Fruit fly (Drosophila melanogaster) whole organism, prepupa: Measurements from ENCODE around the gene flfl.

Experiments
- Blimp-1 ChIP-seq: fragments of 200-800 bp; sonication (Bioruptor generic); optimal IDR thresholded peaks from 3 replicates; lab custom pipeline; 2017; ENCODE audit warnings: missing biosample characterization, missing genetic modification characterization, mild to moderate bottlenecking, moderate library complexity, missing genetic modification reagents
- CG10631 ChIP-seq: fragments of 200-800 bp; sonication (Bioruptor generic); optimal IDR thresholded peaks from 2 replicates; lab custom pipeline; 2016; ENCODE audit warnings: missing biosample characterization, missing genetic modification characterization
- CG11294 ChIP-seq: fragments of 200-800 bp; sonication (Bioruptor generic); IDR thresholded peaks from 2 replicates; pipeline ENCODE4 v1.3.6; 2022; ENCODE audit warnings: missing biosample characterization, missing genetic modification characterization
- CG11762 ChIP-seq: fragments of 200-800 bp; sonication (Bioruptor generic); optimal IDR thresholded peaks from 3 replicates; lab custom pipeline; 2016; ENCODE audit warnings: missing biosample characterization, missing genetic modification characterization; ENCODE audit not compliant: insufficient read depth
- CG15336 ChIP-seq: fragments of 200-800 bp; sonication (Bioruptor generic); IDR thresholded peaks from 2 replicates; pipeline ENCODE4 v1.3.6; 2022; ENCODE audit warnings: missing biosample characterization, missing genetic modification characterization
- CG16779 ChIP-seq: fragments of 200-800 bp; sonication (Bioruptor generic); optimal IDR thresholded peaks from 3 replicates; lab custom pipeline; 2017; ENCODE audit warnings: missing biosample characterization, mild to moderate bottlenecking, missing genetic modification characterization
- CG3032 ChIP-seq: fragments of 200-800 bp; optimal IDR thresholded peaks from 2 replicates; lab custom pipeline; 2019; ENCODE audit warnings: missing biosample characterization, mild to moderate bottlenecking, missing genetic modification characterization, moderate library complexity
- CG32006 ChIP-seq: fragments of 200-800 bp; sonication (Bioruptor generic); optimal IDR thresholded peaks from 3 replicates; lab custom pipeline; 2017; ENCODE audit warnings: missing biosample characterization, mild to moderate bottlenecking, missing genetic modification characterization
- CG34406 ChIP-seq: fragments of 200-800 bp; sonication (Bioruptor generic); optimal IDR thresholded peaks from 3 replicates; lab custom pipeline; 2016; ENCODE audit warnings: missing biosample characterization, missing genetic modification characterization
- CG4318 ChIP-seq: fragments of 200-800 bp; sonication (Bioruptor generic); optimal IDR thresholded peaks from 3 replicates; lab custom pipeline; 2017; ENCODE audit warnings: missing biosample characterization, mild to moderate bottlenecking, missing genetic modification characterization
- CG6276 ChIP-seq: fragments of 200-800 bp; sonication (Bioruptor generic); optimal IDR thresholded peaks from 2 replicates; lab custom pipeline; 2017; ENCODE audit warnings: missing biosample characterization, mild to moderate bottlenecking, missing genetic modification characterization
- CG6808 ChIP-seq: fragments of 200-800 bp; sonication (Bioruptor generic); optimal IDR thresholded peaks from 3 replicates; lab custom pipeline; 2017; ENCODE audit warnings: missing biosample characterization, missing genetic modification characterization, mild to moderate bottlenecking, moderate library complexity, missing genetic modification reagents
- CG6854 ChIP-seq: fragments of 200-800 bp; sonication (Bioruptor generic); optimal IDR thresholded peaks from 2 replicates; lab custom pipeline; 2017; ENCODE audit warnings: missing biosample characterization, mild to moderate bottlenecking, missing genetic modification characterization
- CG7368 ChIP-seq: fragments of 200-800 bp; sonication (Bioruptor generic); optimal IDR thresholded peaks from 3 replicates; lab custom pipeline; 2016; ENCODE audit warnings: missing biosample characterization, missing genetic modification characterization
- CG8319 ChIP-seq: fragments of 200-800 bp; sonication (Bioruptor generic); optimal IDR thresholded peaks from 3 replicates; lab custom pipeline; 2016; ENCODE audit warnings: missing biosample characterization, missing genetic modification characterization
- CG8632 ChIP-seq: fragments of 200-800 bp; sonication (Bioruptor generic); optimal IDR thresholded peaks from 3 replicates; lab custom pipeline; 2016; ENCODE audit warnings: missing biosample characterization, missing genetic modification characterization
- Eip75B ChIP-seq: fragments of 200-800 bp; sonication (Bioruptor generic); optimal IDR thresholded peaks from 3 replicates; lab custom pipeline; 2016; ENCODE audit warnings: missing biosample characterization, missing genetic modification characterization
- Eip78C ChIP-seq: fragments of 200-800 bp; sonication (Bioruptor generic); peaks from one replicate; lab custom pipeline; 2016; ENCODE audit warnings: missing biosample characterization, missing genetic modification characterization
- Eip93F ChIP-seq: fragments of 200-800 bp; sonication (Bioruptor generic); optimal IDR thresholded peaks from 2 replicates; lab custom pipeline; 2016; ENCODE audit warnings: missing biosample characterization, mild to moderate bottlenecking, missing genetic modification characterization
- Ets21C ChIP-seq: fragments of 200-800 bp; sonication (Bioruptor generic); optimal IDR thresholded peaks from 3 replicates; lab custom pipeline; 2016; ENCODE audit warnings: missing biosample characterization, missing genetic modification characterization
- Gug ChIP-seq: fragments of 200-800 bp; sonication (Bioruptor generic); IDR thresholded peaks from 2 replicates; pipeline ENCODE4 v1.3.6; 2022; ENCODE audit warnings: missing biosample characterization, missing genetic modification characterization
- Hr38 ChIP-seq: sonication (Bioruptor generic); optimal IDR thresholded peaks from 2 replicates; lab custom pipeline; 2016; ENCODE audit warnings: missing biosample characterization, missing genetic modification characterization
- Hr4 ChIP-seq: fragments of 200-800 bp; sonication (Bioruptor generic); optimal IDR thresholded peaks from 3 replicates; lab custom pipeline; 2016; ENCODE audit warnings: missing biosample characterization, missing genetic modification characterization
- Lpt ChIP-seq: fragments of 200-800 bp; sonication (Bioruptor generic); optimal IDR thresholded peaks from 3 replicates; lab custom pipeline; 2016; ENCODE audit warnings: missing biosample characterization, missing genetic modification characterization
- Met ChIP-seq: fragments of 200-800 bp; sonication (Bioruptor generic); optimal IDR thresholded peaks from 3 replicates; lab custom pipeline; 2016; ENCODE audit warnings: missing biosample characterization, missing genetic modification characterization
- OdsH ChIP-seq: fragments of 200-800 bp; sonication (Bioruptor generic); optimal IDR thresholded peaks from 3 replicates; lab custom pipeline; 2016; ENCODE audit warnings: missing biosample characterization, missing genetic modification characterization
- Smox ChIP-seq: fragments of 200-800 bp; sonication (Bioruptor generic); optimal IDR thresholded peaks from 3 replicates; lab custom pipeline; 2016; ENCODE audit warnings: missing biosample characterization, missing genetic modification characterization
- Sox14 ChIP-seq: fragments of 200-800 bp; sonication (Bioruptor generic); optimal IDR thresholded peaks from 3 replicates; lab custom pipeline; 2016; ENCODE audit warnings: missing biosample characterization, missing genetic modification characterization
- achi ChIP-seq: fragments of 200-800 bp; sonication (Bioruptor generic); optimal IDR thresholded peaks from 3 replicates; lab custom pipeline; 2016; ENCODE audit warnings: missing biosample characterization, missing genetic modification characterization
- dsx ChIP-seq: fragments of 200-800 bp; optimal IDR thresholded peaks from 3 replicates; lab custom pipeline; 2019; ENCODE audit warnings: missing biosample characterization, mild to moderate bottlenecking, missing genetic modification characterization, moderate library complexity; ENCODE audit not compliant: poor library complexity, severe bottlenecking
- eg ChIP-seq: fragments of 200-800 bp; sonication (Bioruptor generic); IDR thresholded peaks from 3 replicates; pipeline ENCODE4 v1.3.6; 2022; ENCODE audit warnings: missing biosample characterization, missing genetic modification characterization
- esn ChIP-seq: fragments of 200-800 bp; sonication (Bioruptor generic); optimal IDR thresholded peaks from 2 replicates; lab custom pipeline; 2016; ENCODE audit warnings: missing biosample characterization, mild to moderate bottlenecking, missing genetic modification characterization, moderate library complexity
- fd85E ChIP-seq: fragments of 200-800 bp; sonication (Bioruptor generic); optimal IDR thresholded peaks from 3 replicates; lab custom pipeline; 2016; ENCODE audit warnings: missing biosample characterization, missing genetic modification characterization
- net ChIP-seq: fragments of 200-800 bp; sonication (Bioruptor generic); optimal IDR thresholded peaks from 3 replicates; lab custom pipeline; 2016; ENCODE audit warnings: missing biosample characterization, missing genetic modification characterization
- salr ChIP-seq, 2 experiments: fragments of 200-800 bp; sonication (Bioruptor generic); optimal IDR thresholded peaks; 3 replicates each; lab custom pipeline; 2016 to 2018; ENCODE audit warnings: missing biosample characterization in 2 of 2, missing genetic modification characterization in 2 of 2, mild to moderate bottlenecking in 1 of 2
- spab ChIP-seq: fragments of 200-800 bp; sonication (Bioruptor generic); optimal IDR thresholded peaks from 2 replicates; lab custom pipeline; 2017; ENCODE audit warnings: missing biosample characterization, mild to moderate bottlenecking, missing genetic modification characterization, missing genetic modification reagents
- ss ChIP-seq, 2 experiments: fragments of 200-800 bp; sonication (Bioruptor generic); optimal IDR thresholded peaks; 2 replicates in 1 of 2; 3 replicates in 1 of 2; lab custom pipeline; 2017 to 2018; ENCODE audit warnings: mild to moderate bottlenecking in 2 of 2, missing biosample characterization in 2 of 2, missing genetic modification characterization in 2 of 2, moderate library complexity in 1 of 2
- svp ChIP-seq: fragments of 200-800 bp; sonication (Bioruptor generic); peaks from one replicate; lab custom pipeline; 2016; ENCODE audit warnings: missing biosample characterization, missing genetic modification characterization
- topi ChIP-seq: fragments of 200-800 bp; sonication (Bioruptor generic); optimal IDR thresholded peaks from 3 replicates; lab custom pipeline; 2016; ENCODE audit warnings: missing biosample characterization, missing genetic modification characterization
- vri ChIP-seq: fragments of 200-800 bp; sonication (Bioruptor generic); optimal IDR thresholded peaks from 3 replicates; lab custom pipeline; 2016; ENCODE audit warnings: missing biosample characterization, mild to moderate bottlenecking, missing genetic modification characterization

Gene flfl

DNA sequence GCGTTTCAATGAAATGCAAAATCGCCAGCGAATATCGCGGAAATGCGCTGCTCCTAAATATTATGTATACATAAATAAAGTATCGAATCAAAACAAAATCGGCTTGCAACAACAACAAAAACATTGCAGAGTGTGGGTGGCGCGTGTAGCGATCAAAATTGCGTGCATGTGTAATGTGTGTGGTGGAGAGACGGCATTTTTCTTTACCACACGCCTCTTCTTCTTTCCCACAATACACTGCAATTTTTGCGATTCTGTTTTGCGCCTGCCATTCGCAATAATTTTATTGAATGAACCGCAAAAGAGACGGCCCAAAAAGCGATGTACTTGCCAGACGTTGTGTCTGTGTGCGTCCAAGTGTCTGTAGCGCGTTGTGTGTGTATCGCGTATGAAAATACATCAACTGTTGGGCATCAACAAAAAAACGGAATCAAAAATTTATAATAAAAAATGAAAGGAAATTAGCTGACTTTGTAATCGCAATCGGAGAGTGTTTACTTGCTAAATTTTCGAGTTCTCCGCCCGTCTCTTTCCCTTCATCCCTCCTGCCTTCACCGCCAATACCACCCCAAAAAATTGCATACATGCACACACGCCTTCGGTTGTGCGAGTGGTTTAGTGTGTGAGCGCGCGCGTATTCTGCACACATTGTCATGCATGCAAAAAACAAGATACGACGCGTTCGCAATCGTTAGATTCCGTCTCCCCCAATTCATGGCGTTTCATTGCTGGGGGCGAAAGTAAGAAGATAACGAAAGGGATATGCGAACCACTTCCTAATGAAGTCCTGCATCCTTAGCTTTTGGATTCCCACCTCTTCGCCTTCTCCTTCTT lies 1.1 kb downstream of the flfl start:
- peak; percentile 22 for TF ChIP-seq CG16779 (tag; lab: Kevin White, UChicago)
- no peak for TF ChIP-seq CG4318 (GFP tag; lab: Kevin White, UChicago)
- TF ChIP-seq CG6276 (GFP tag; lab: Kevin White, UChicago), result no peak
- no peak for TF ChIP-seq topi
- TF ChIP-seq fd85E (GFP tag; lab: Kevin White, UChicago), result no peak
- TF ChIP-seq net (GFP tag; lab: Kevin White, UChicago), result no peak
- no peak for TF ChIP-seq esn
- peak; percentile 9 for TF ChIP-seq CG32006 (GFP tag; lab: Kevin White, UChicago)
- peak; percentile 37 for TF ChIP-seq dsx (GFP tag; lab: Kevin White, UChicago)
- peak; percentile 10 for TF ChIP-seq Hr4 (GFP tag; lab: Kevin White, UChicago)
- peak in 1 of 2 experiments; percentile 4 for TF ChIP-seq salr (GFP tag; optimal IDR thresholded peaks at IDR 0.05; lab: Kevin White, UChicago)
- TF ChIP-seq Met, result peak; percentile 29
- no peak for TF ChIP-seq CG7368 (GFP tag; lab: Kevin White, UChicago)
- TF ChIP-seq Hr38 (GFP tag; lab: Kevin White, UChicago), result no peak
- no peak for TF ChIP-seq eg (GFP tag; lab: Robert Waterston, UW)
- no peak for TF ChIP-seq Eip93F (GFP tag; lab: Kevin White, UChicago)
- no peak for TF ChIP-seq CG6808 (GFP tag; lab: Kevin White, UChicago)
- no peak for TF ChIP-seq Ets21C (GFP tag; lab: Kevin White, UChicago)
- peak; percentile 43 for TF ChIP-seq vri (GFP tag; lab: Kevin White, UChicago)
- TF ChIP-seq Eip75B (GFP tag; lab: Kevin White, UChicago), result no peak
- TF ChIP-seq CG10631 (GFP tag; lab: Kevin White, UChicago), result peak; percentile 4
- no peak for TF ChIP-seq achi
- no peak for TF ChIP-seq spab
- TF ChIP-seq Sox14 (GFP tag; lab: Kevin White, UChicago), result no peak
- peak in 1 of 2 experiments; percentile 26 for TF ChIP-seq ss (GFP tag; optimal IDR thresholded peaks at IDR 0.05; lab: Kevin White, UChicago)
- TF ChIP-seq Eip78C (GFP tag; lab: Kevin White, UChicago), result peak; percentile 55
- peak; percentile 74 for TF ChIP-seq svp (GFP tag; lab: Kevin White, UChicago)
- no peak for TF ChIP-seq CG8632 (GFP tag; lab: Kevin White, UChicago)
- TF ChIP-seq CG34406 (GFP tag; lab: Kevin White, UChicago), result no peak
- no peak for TF ChIP-seq CG15336 (GFP tag; lab: Robert Waterston, UW)

DNA sequence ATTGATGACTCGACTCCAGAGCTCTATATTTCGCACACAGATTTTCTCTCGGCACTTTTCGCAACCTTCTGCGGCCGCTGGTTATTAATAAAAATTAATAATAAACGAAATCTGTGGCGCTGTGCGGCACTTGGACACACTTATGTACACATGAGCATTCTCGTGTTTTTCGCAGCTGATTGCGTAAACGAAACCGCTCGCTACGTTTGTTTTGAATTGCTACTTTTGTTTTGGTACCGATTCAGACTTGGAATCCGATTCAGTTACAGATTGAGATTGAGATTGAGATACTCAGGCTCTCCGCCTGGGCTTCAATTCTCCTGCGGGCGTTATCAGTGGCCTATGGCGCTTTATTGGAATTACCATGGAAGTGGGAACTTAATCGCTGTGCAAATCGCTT lies 2.2 kb downstream of the flfl start:
- TF ChIP-seq OdsH (no peak), CG8632 (GFP tag; lab: Kevin White, UChicago) (no peak), salr (GFP tag; optimal IDR thresholded peaks at IDR 0.05; lab: Kevin White, UChicago) (no peak), CG11294 (GFP tag; lab: Robert Waterston, UW) (no peak), Eip75B (GFP tag; lab: Kevin White, UChicago) (no peak), CG6854 (GFP tag; lab: Kevin White, UChicago) (no peak), Smox (GFP tag; lab: Kevin White, UChicago) (no peak), Gug (GFP tag; lab: Robert Waterston, UW) (no peak), CG34406 (GFP tag; lab: Kevin White, UChicago) (no peak), CG11762 (GFP tag; lab: Kevin White, UChicago) (no peak), Blimp-1 (GFP tag; lab: Kevin White, UChicago) (no peak), eg (GFP tag; lab: Robert Waterston, UW) (no peak), CG3032 (tag; lab: Kevin White, UChicago) (no peak), CG8319 (no peak), Lpt (GFP tag; lab: Kevin White, UChicago) (no peak), CG7368 (GFP tag; lab: Kevin White, UChicago) (no peak), Ets21C (GFP tag; lab: Kevin White, UChicago) (no peak), CG6808 (GFP tag; lab: Kevin White, UChicago) (no peak), achi (no peak)
- TF ChIP-seq, all 60 proteins: peak for 0
